Worm (Caenorhabditis elegans) whole organism, young adult: ENCODE data around the gene C34F6.9.
A peak's percentile ranks its signal among the peaks of the same experiment; 100 is the strongest.

Experiments
- B0035.1 ChIP-seq: sonication (generic microtip); optimal IDR thresholded peaks from 2 replicates; lab custom pipeline; 2016; ENCODE audit warnings: missing genetic modification characterization, mild to moderate bottlenecking, missing compliant biosample characterization, missing genotype, missing genetic modification reagents
- B0336.3 ChIP-seq: fragments of 200-800 bp; sonication (Bioruptor generic); IDR thresholded peaks from 2 replicates; pipeline ENCODE4 v1.3.6; 2022; ENCODE audit warnings: missing genetic modification characterization, missing compliant biosample characterization
- F10E7.11 ChIP-seq: sonication (generic microtip); optimal IDR thresholded peaks from 2 replicates; lab custom pipeline; 2017; ENCODE audit warnings: mild to moderate bottlenecking, missing genetic modification characterization, moderate library complexity, missing compliant biosample characterization
- F22D6.2 ChIP-seq: sonication (generic microtip); optimal IDR thresholded peaks from 2 replicates; lab custom pipeline; 2016; ENCODE audit warnings: mild to moderate bottlenecking, missing genetic modification characterization, missing compliant biosample characterization
- F57C9.4 ChIP-seq: sonication (generic microtip); optimal IDR thresholded peaks from 2 replicates; lab custom pipeline; 2017; ENCODE audit warnings: mild to moderate bottlenecking, missing genetic modification characterization, missing compliant biosample characterization
- T07F8.4 ChIP-seq: sonication (generic microtip); optimal IDR thresholded peaks from 2 replicates; lab custom pipeline; 2016; ENCODE audit warnings: mild to moderate bottlenecking, missing genetic modification characterization, moderate library complexity, missing compliant biosample characterization
- T26A5.8 ChIP-seq: sonication (generic microtip); optimal IDR thresholded peaks from 2 replicates; lab custom pipeline; 2016; ENCODE audit warnings: missing genetic modification characterization, missing compliant biosample characterization
- Y53F4B.3 ChIP-seq: fragments of 200-800 bp; sonication (Bioruptor generic); IDR thresholded peaks from 2 replicates; pipeline ENCODE4 v1.3.6; 2022; ENCODE audit warnings: missing genetic modification reagents, missing genetic modification characterization, missing compliant biosample characterization
- Y56A3A.18 ChIP-seq: fragments of 200-800 bp; sonication (Bioruptor generic); IDR thresholded peaks from 2 replicates; pipeline ENCODE4 v1.3.6; 2022; ENCODE audit warnings: missing genetic modification reagents, missing genetic modification characterization, missing compliant biosample characterization
- attf-6 ChIP-seq: fragments of 200-800 bp; sonication (Bioruptor generic); IDR thresholded peaks from 2 replicates; pipeline ENCODE4 v1.3.6; 2022; ENCODE audit warnings: missing genetic modification reagents, missing genetic modification characterization, missing compliant biosample characterization
- ccch-3 ChIP-seq: fragments of 200-800 bp; sonication (Bioruptor generic); optimal IDR thresholded peaks from 2 replicates; lab custom pipeline; 2018; ENCODE audit warnings: mild to moderate bottlenecking, missing genetic modification characterization, missing compliant biosample characterization
- ceh-27 ChIP-seq: fragments of 200-800 bp; sonication (Bioruptor generic); optimal IDR thresholded peaks from 2 replicates; lab custom pipeline; 2018; ENCODE audit warnings: mild to moderate bottlenecking, missing genetic modification characterization, moderate library complexity, missing compliant biosample characterization
- ceh-79 ChIP-seq: sonication (generic microtip); optimal IDR thresholded peaks from 2 replicates; lab custom pipeline; 2017; ENCODE audit warnings: mild to moderate bottlenecking, missing genetic modification characterization, missing compliant biosample characterization
- chd-7 ChIP-seq: sonication (generic microtip); optimal IDR thresholded peaks from 2 replicates; lab custom pipeline; 2016; ENCODE audit warnings: mild to moderate bottlenecking, missing genetic modification characterization, moderate library complexity, missing compliant biosample characterization
- die-1 ChIP-seq: sonication (generic microtip); optimal IDR thresholded peaks from 2 replicates; lab custom pipeline; 2016; ENCODE audit warnings: missing genotype, mild to moderate bottlenecking, missing genetic modification characterization, missing compliant biosample characterization
- egl-44 ChIP-seq: fragments of 200-800 bp; sonication (Bioruptor generic); IDR thresholded peaks from 2 replicates; pipeline ENCODE4 v1.3.6; 2022; ENCODE audit warnings: missing genetic modification reagents, missing genetic modification characterization, missing compliant biosample characterization
- egrh-3 ChIP-seq: fragments of 200-800 bp; sonication (Bioruptor generic); IDR thresholded peaks from 2 replicates; pipeline ENCODE4 v1.3.6; 2022; ENCODE audit warnings: missing genetic modification reagents, missing genetic modification characterization, missing compliant biosample characterization
- ekl-4 ChIP-seq: fragments of 200-800 bp; sonication (Bioruptor generic); IDR thresholded peaks from 2 replicates; pipeline ENCODE4 v1.3.6; 2022; ENCODE audit warnings: missing genetic modification reagents, missing genetic modification characterization, missing compliant biosample characterization
- hmg-1.2 ChIP-seq: fragments of 200-800 bp; sonication (Bioruptor generic); IDR thresholded peaks from 2 replicates; pipeline ENCODE4 v1.3.6; 2022; ENCODE audit warnings: missing genetic modification reagents, missing genetic modification characterization, missing compliant biosample characterization
- hrde-1 ChIP-seq: sonication (generic microtip); optimal IDR thresholded peaks from 2 replicates; lab custom pipeline; 2016; ENCODE audit warnings: missing genetic modification characterization, mild to moderate bottlenecking, missing compliant biosample characterization, moderate library complexity, missing genotype, missing genetic modification reagents, borderline replicate concordance
- lin-26 ChIP-seq: fragments of 200-800 bp; sonication (Bioruptor generic); IDR thresholded peaks from 2 replicates; pipeline ENCODE4 v1.3.6; 2022; ENCODE audit warnings: missing genetic modification reagents, missing genetic modification characterization, missing compliant biosample characterization
- lin-35 ChIP-seq, 3 experiments: fragments of 150-350 bp in 2 of 3; sonication (generic microtip) in 1 of 3; optimal IDR thresholded peaks; 2 replicates each; lab custom pipeline; 2014 to 2018; ENCODE audit warnings: missing biosample characterization in 3 of 3, missing genetic modification characterization in 3 of 3, missing genetic modification reagents in 3 of 3
- lin-40 ChIP-seq: sonication (generic microtip); optimal IDR thresholded peaks from 2 replicates; lab custom pipeline; 2016; ENCODE audit warnings: missing genetic modification characterization, mild to moderate bottlenecking, missing compliant biosample characterization, missing genotype, missing genetic modification reagents
- lsy-27 ChIP-seq: sonication (generic microtip); optimal IDR thresholded peaks from 2 replicates; lab custom pipeline; 2017; ENCODE audit warnings: missing genetic modification characterization, mild to moderate bottlenecking, missing compliant biosample characterization, antibody characterized with exemption, missing genotype, borderline replicate concordance; ENCODE audit not compliant: insufficient read depth
- mxl-1 ChIP-seq: sonication (generic microtip); optimal IDR thresholded peaks from 2 replicates; lab custom pipeline; 2016; ENCODE audit warnings: missing genetic modification characterization, missing compliant biosample characterization
- nfya-1 ChIP-seq: sonication (generic microtip); optimal IDR thresholded peaks from 2 replicates; lab custom pipeline; 2017; ENCODE audit warnings: antibody characterized with exemption, missing compliant biosample characterization, missing genetic modification characterization, borderline replicate concordance; ENCODE audit not compliant: insufficient read depth
- nhr-179 ChIP-seq: sonication (generic microtip); optimal IDR thresholded peaks from 2 replicates; lab custom pipeline; 2016; ENCODE audit warnings: mild to moderate bottlenecking, missing genetic modification characterization, missing compliant biosample characterization
- nhr-90 ChIP-seq: sonication (generic microtip); optimal IDR thresholded peaks from 2 replicates; lab custom pipeline; 2016; ENCODE audit warnings: missing genotype, mild to moderate bottlenecking, missing genetic modification characterization, missing compliant biosample characterization
- rcor-1 ChIP-seq: fragments of 200-800 bp; sonication (Bioruptor generic); IDR thresholded peaks from 2 replicates; pipeline ENCODE4 v1.3.6; 2022; ENCODE audit warnings: missing genetic modification reagents, missing genetic modification characterization, missing compliant biosample characterization
- rec-8 ChIP-seq, 2 experiments: sonication (generic microtip); optimal IDR thresholded peaks; 2 replicates each; lab custom pipeline; 2016; ENCODE audit warnings: mild to moderate bottlenecking in 2 of 2, missing genetic modification characterization in 2 of 2, missing genetic modification reagents in 2 of 2, missing genotype in 2 of 2, missing biosample characterization in 1 of 2, missing compliant biosample characterization in 1 of 2, moderate library complexity in 1 of 2
- rpc-1 ChIP-seq, 2 experiments: fragments of 150-350 bp in 1 of 2; sonication (generic microtip) in 1 of 2; optimal IDR thresholded peaks; 2 replicates each; lab custom pipeline; 2014 to 2018; ENCODE audit warnings: missing biosample characterization in 1 of 2, missing genetic modification characterization in 1 of 2, missing genetic modification reagents in 1 of 2, missing genotype in 1 of 2
- sdz-38 ChIP-seq: sonication (generic microtip); optimal IDR thresholded peaks from 2 replicates; lab custom pipeline; 2016; ENCODE audit warnings: missing genotype, missing genetic modification characterization, missing compliant biosample characterization
- snpc-1.3 ChIP-seq: sonication (generic microtip); optimal IDR thresholded peaks from 2 replicates; lab custom pipeline; 2017; ENCODE audit warnings: missing genetic modification characterization, mild to moderate bottlenecking, missing compliant biosample characterization, antibody characterized with exemption, moderate library complexity, missing genotype, missing genetic modification reagents; ENCODE audit not compliant: insufficient read depth
- snpc-3.4 ChIP-seq: sonication (generic microtip); optimal IDR thresholded peaks from 2 replicates; lab custom pipeline; 2017; ENCODE audit warnings: missing genetic modification characterization, mild to moderate bottlenecking, missing compliant biosample characterization, antibody characterized with exemption, moderate library complexity, missing genotype, missing genetic modification reagents
- snpc-4 ChIP-seq, 5 experiments: fragments of 150-350 bp in 1 of 5; sonication (generic microtip) in 4 of 5; optimal IDR thresholded peaks; 2 replicates each; lab custom pipeline; 2014 to 2018; ENCODE audit warnings: missing genetic modification characterization in 5 of 5, missing biosample characterization in 3 of 5, antibody characterized with exemption in 2 of 5, mild to moderate bottlenecking in 2 of 5, missing compliant biosample characterization in 2 of 5, missing genotype in 2 of 5, moderate library complexity in 2 of 5, missing genetic modification reagents in 1 of 5
- somi-1 ChIP-seq: fragments of 200-800 bp; sonication (Bioruptor generic); optimal IDR thresholded peaks from 2 replicates; lab custom pipeline; 2018; ENCODE audit warnings: mild to moderate bottlenecking, missing genetic modification characterization, missing compliant biosample characterization
- sptf-2 ChIP-seq: fragments of 200-800 bp; sonication (Bioruptor generic); optimal IDR thresholded peaks from 2 replicates; lab custom pipeline; 2018; ENCODE audit warnings: mild to moderate bottlenecking, missing genetic modification characterization, missing compliant biosample characterization
- tbx-9 ChIP-seq: sonication (generic microtip); optimal IDR thresholded peaks from 2 replicates; lab custom pipeline; 2016; ENCODE audit warnings: borderline replicate concordance, missing genetic modification characterization, inconsistent platforms, missing compliant biosample characterization
- unc-62 ChIP-seq: fragments of 150-350 bp; optimal IDR thresholded peaks from 2 replicates; lab custom pipeline; 2014; ENCODE audit warnings: missing biosample characterization, missing genetic modification reagents, missing genetic modification characterization
- ztf-18 ChIP-seq: sonication (generic microtip); optimal IDR thresholded peaks from 2 replicates; lab custom pipeline; 2016; ENCODE audit warnings: missing genotype, mild to moderate bottlenecking, missing genetic modification characterization, missing compliant biosample characterization
- ztf-22 ChIP-seq: fragments of 200-800 bp; sonication (Bioruptor generic); optimal IDR thresholded peaks from 2 replicates; lab custom pipeline; 2018; ENCODE audit warnings: mild to moderate bottlenecking, missing genetic modification characterization, moderate library complexity, missing compliant biosample characterization
- ztf-25 ChIP-seq: fragments of 200-800 bp; sonication (Bioruptor generic); IDR thresholded peaks from 2 replicates; pipeline ENCODE4 v1.3.6; 2022; ENCODE audit warnings: missing genetic modification reagents, missing genetic modification characterization, missing compliant biosample characterization
- ztf-28 ChIP-seq: fragments of 200-800 bp; sonication (Bioruptor generic); IDR thresholded peaks from 2 replicates; pipeline ENCODE4 v1.3.6; 2022; ENCODE audit warnings: missing genetic modification reagents, missing genetic modification characterization, missing compliant biosample characterization
- ztf-6 ChIP-seq: fragments of 200-800 bp; sonication (Bioruptor generic); IDR thresholded peaks from 2 replicates; pipeline ENCODE4 v1.3.6; 2022; ENCODE audit warnings: missing genetic modification reagents, missing genetic modification characterization, missing compliant biosample characterization

Gene C34F6.9

DNA sequence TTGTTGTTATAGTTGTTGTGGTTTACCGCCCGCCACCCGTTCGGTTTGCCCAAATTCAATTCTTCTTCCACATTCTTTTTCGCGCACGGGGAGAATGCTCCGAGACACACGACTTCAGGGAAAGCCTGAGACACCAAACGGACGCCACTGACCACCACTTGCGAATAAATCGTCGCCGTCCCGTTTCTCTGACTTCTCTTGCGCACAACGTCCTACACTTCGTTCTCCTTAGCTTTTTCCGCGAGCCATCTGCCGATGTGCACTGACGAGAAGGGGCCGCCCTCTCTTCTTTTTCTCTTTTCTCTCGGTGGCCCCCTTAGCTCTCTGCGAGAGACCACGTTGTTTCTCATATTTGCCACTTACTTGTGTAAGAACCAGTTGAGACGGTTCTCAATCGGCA, 34.6 kb upstream of the C34F6.9 start, which contains the start of gene C03A3.1:
Gene C03A3.1, plus strand, starts transcription at position 291 of the 400 bp plus-strand sequence.
- TF ChIP-seq ztf-18 (tag; lab: Kevin White, UChicago) (peak; percentile 39), F10E7.11 (tag; lab: Kevin White, UChicago) (no peak)

DNA sequence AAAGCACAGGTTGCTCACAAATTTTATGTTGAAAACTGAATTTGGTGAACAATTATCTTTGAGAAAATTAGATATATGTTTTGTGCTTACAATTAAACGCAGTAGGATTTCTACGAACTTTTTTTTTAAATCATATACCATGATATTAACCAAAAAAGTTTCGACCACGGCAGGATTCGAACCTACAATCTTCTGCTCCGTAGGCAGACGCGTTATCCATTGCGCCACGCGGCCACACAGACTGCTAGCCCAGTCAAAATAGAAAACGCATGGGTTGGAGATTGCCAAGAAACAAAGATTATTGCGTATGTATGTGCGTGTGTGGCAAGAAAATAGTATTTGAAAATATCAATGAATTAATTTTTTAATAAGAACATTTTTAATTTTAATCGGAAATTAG, 30.0 kb upstream of the C34F6.9 start:
- TF ChIP-seq ccch-3 (GFP tag; lab: Kevin White, UChicago): no peak
- peak in 1 of 3 experiments; percentile 32 for TF ChIP-seq lin-35 (GFP tag; optimal IDR thresholded peaks at IDR 0.05; lab: Kevin White, UChicago)
- peak; percentile 86 for TF ChIP-seq ztf-25 (GFP tag; lab: Robert Waterston, UW)
- TF ChIP-seq tbx-9 (tag; lab: Kevin White, UChicago): no peak
- TF ChIP-seq sptf-2: peak; percentile 78
- TF ChIP-seq rpc-1 (optimal IDR thresholded peaks at IDR 0.05; lab: Kevin White, UChicago): peak; percentile 91
- TF ChIP-seq rpc-1 (tag; optimal IDR thresholded peaks at IDR 0.05; lab: Kevin White, UChicago): peak; percentile 94
- peak; percentile 57 for TF ChIP-seq B0035.1 (tag; lab: Kevin White, UChicago)
- peak; percentile 65 for TF ChIP-seq mxl-1 (tag; lab: Kevin White, UChicago)
- TF ChIP-seq rec-8 (tag; optimal IDR thresholded peaks at IDR 0.05; lab: Kevin White, UChicago): peak; percentile 70 to 88
- TF ChIP-seq rcor-1 (GFP tag; lab: Robert Waterston, UW): peak; percentile 41; the same call in 1 of the 2 replicates
- TF ChIP-seq lin-40 (tag; lab: Kevin White, UChicago): peak; percentile 60
- no peak for TF ChIP-seq F22D6.2
- TF ChIP-seq Y56A3A.18 (GFP tag; lab: Robert Waterston, UW): 0 out of 2 replicates have a peak, but pooled peaks have one; percentile 54
- TF ChIP-seq snpc-4 (GFP tag; optimal IDR thresholded peaks at IDR 0.05; lab: Kevin White, UChicago): peak; percentile 82
- TF ChIP-seq snpc-4 (tag; optimal IDR thresholded peaks at IDR 0.05; lab: Kevin White, UChicago): peak in 2 of 4 experiments; percentile 53 to 76
- no peak for TF ChIP-seq lsy-27 (tag; lab: Kevin White, UChicago)
- TF ChIP-seq ceh-27: peak; percentile 62
- peak; percentile 76 for TF ChIP-seq hmg-1.2 (GFP tag; lab: Robert Waterston, UW)
- TF ChIP-seq snpc-1.3: peak; percentile 30
- peak; percentile 42 for TF ChIP-seq somi-1 (GFP tag; lab: Kevin White, UChicago)
- no peak for TF ChIP-seq ztf-6 (GFP tag; lab: Robert Waterston, UW)
- peak; percentile 91 for TF ChIP-seq lin-26
- no peak for TF ChIP-seq sdz-38 (tag; lab: Kevin White, UChicago)
- TF ChIP-seq nfya-1 (tag; lab: Kevin White, UChicago): no peak
- no peak for TF ChIP-seq ztf-22 (GFP tag; lab: Kevin White, UChicago)
- peak; percentile 12 for TF ChIP-seq chd-7 (tag; lab: Kevin White, UChicago)
- peak; percentile 81 for TF ChIP-seq die-1 (tag; lab: Kevin White, UChicago)
- peak; percentile 80 for TF ChIP-seq snpc-3.4
- TF ChIP-seq hrde-1 (tag; lab: Kevin White, UChicago): peak; percentile 70
- no peak for TF ChIP-seq unc-62 (GFP tag; lab: Kevin White, UChicago)
- peak; percentile 52 for TF ChIP-seq nhr-179 (tag; lab: Kevin White, UChicago)
- no peak for TF ChIP-seq B0336.3 (GFP tag; lab: Robert Waterston, UW)
- peak; percentile 48 for TF ChIP-seq T07F8.4 (tag; lab: Kevin White, UChicago)
- no peak for TF ChIP-seq ceh-79
- TF ChIP-seq T26A5.8 (tag; lab: Kevin White, UChicago): no peak
- no peak for TF ChIP-seq attf-6
- TF ChIP-seq Y53F4B.3: peak; percentile 63
- TF ChIP-seq F57C9.4 (tag; lab: Kevin White, UChicago): no peak
- no peak for TF ChIP-seq ekl-4 (GFP tag; lab: Robert Waterston, UW)
- TF ChIP-seq egl-44 (GFP tag; lab: Robert Waterston, UW): peak; percentile 51; the same call in 1 of the 2 replicates
- 0 out of 2 replicates have a peak, but pooled peaks have one; percentile 50 for TF ChIP-seq ztf-28 (GFP tag; lab: Robert Waterston, UW)
- TF ChIP-seq egrh-3 (GFP tag; lab: Robert Waterston, UW): peak; percentile 23; the same call in 1 of the 2 replicates
- TF ChIP-seq nhr-90 (tag; lab: Kevin White, UChicago): peak; percentile 72
